Fruit fly (Drosophila melanogaster) whole organism, prepupa: Measurements from ENCODE around the gene CG33688.
A peak's percentile ranks its signal among the peaks of the same experiment; 100 is the strongest.

Experiments used
- CG10631 ChIP-seq: fragments of 200-800 bp; sonication (Bioruptor generic); optimal IDR thresholded peaks from 2 replicates; lab custom pipeline; 2016; ENCODE audit warnings: missing biosample characterization, missing genetic modification characterization
- CG10669 ChIP-seq: fragments of 200-800 bp; sonication (Bioruptor generic); optimal IDR thresholded peaks from 3 replicates; lab custom pipeline; 2018; ENCODE audit warnings: missing biosample characterization, mild to moderate bottlenecking, missing genetic modification characterization, moderate library complexity
- CG11294 ChIP-seq: fragments of 200-800 bp; sonication (Bioruptor generic); IDR thresholded peaks from 2 replicates; pipeline ENCODE4 v1.3.6; 2022; ENCODE audit warnings: missing biosample characterization, missing genetic modification characterization
- CG11762 ChIP-seq: fragments of 200-800 bp; sonication (Bioruptor generic); optimal IDR thresholded peaks from 3 replicates; lab custom pipeline; 2016; ENCODE audit warnings: missing biosample characterization, missing genetic modification characterization; ENCODE audit not compliant: insufficient read depth
- CG11902 ChIP-seq: fragments of 200-800 bp; sonication (Bioruptor generic); optimal IDR thresholded peaks from 3 replicates; lab custom pipeline; 2016; ENCODE audit warnings: missing biosample characterization, missing genetic modification characterization
- CG15336 ChIP-seq: fragments of 200-800 bp; sonication (Bioruptor generic); IDR thresholded peaks from 2 replicates; pipeline ENCODE4 v1.3.6; 2022; ENCODE audit warnings: missing biosample characterization, missing genetic modification characterization
- CG16779 ChIP-seq: fragments of 200-800 bp; sonication (Bioruptor generic); optimal IDR thresholded peaks from 3 replicates; lab custom pipeline; 2017; ENCODE audit warnings: missing biosample characterization, mild to moderate bottlenecking, missing genetic modification characterization
- CG3032 ChIP-seq: fragments of 200-800 bp; optimal IDR thresholded peaks from 2 replicates; lab custom pipeline; 2019; ENCODE audit warnings: missing biosample characterization, mild to moderate bottlenecking, missing genetic modification characterization, moderate library complexity
- CG31627 ChIP-seq: fragments of 200-800 bp; sonication (Bioruptor generic); optimal IDR thresholded peaks from 3 replicates; lab custom pipeline; 2016; ENCODE audit warnings: missing biosample characterization, missing genetic modification characterization
- CG32006 ChIP-seq: fragments of 200-800 bp; sonication (Bioruptor generic); optimal IDR thresholded peaks from 3 replicates; lab custom pipeline; 2017; ENCODE audit warnings: missing biosample characterization, mild to moderate bottlenecking, missing genetic modification characterization
- CG34406 ChIP-seq: fragments of 200-800 bp; sonication (Bioruptor generic); optimal IDR thresholded peaks from 3 replicates; lab custom pipeline; 2016; ENCODE audit warnings: missing biosample characterization, missing genetic modification characterization
- CG3919 ChIP-seq: fragments of 200-800 bp; sonication (Bioruptor generic); optimal IDR thresholded peaks from 3 replicates; lab custom pipeline; 2016; ENCODE audit warnings: missing biosample characterization, missing genetic modification characterization
- CG4318 ChIP-seq: fragments of 200-800 bp; sonication (Bioruptor generic); optimal IDR thresholded peaks from 3 replicates; lab custom pipeline; 2017; ENCODE audit warnings: missing biosample characterization, mild to moderate bottlenecking, missing genetic modification characterization
- CG6163 ChIP-seq: fragments of 200-800 bp; sonication (Bioruptor generic); IDR thresholded peaks from 3 replicates; pipeline ENCODE4 v1.3.6; 2022; ENCODE audit warnings: missing biosample characterization, missing genetic modification characterization
- CG6276 ChIP-seq: fragments of 200-800 bp; sonication (Bioruptor generic); optimal IDR thresholded peaks from 2 replicates; lab custom pipeline; 2017; ENCODE audit warnings: missing biosample characterization, mild to moderate bottlenecking, missing genetic modification characterization
- CG6792 ChIP-seq: fragments of 200-800 bp; sonication (Bioruptor generic); optimal IDR thresholded peaks from 3 replicates; lab custom pipeline; 2016; ENCODE audit warnings: missing biosample characterization, missing genetic modification characterization
- CG6808 ChIP-seq: fragments of 200-800 bp; sonication (Bioruptor generic); optimal IDR thresholded peaks from 3 replicates; lab custom pipeline; 2017; ENCODE audit warnings: missing biosample characterization, missing genetic modification characterization, mild to moderate bottlenecking, moderate library complexity, missing genetic modification reagents
- CG6854 ChIP-seq: fragments of 200-800 bp; sonication (Bioruptor generic); optimal IDR thresholded peaks from 2 replicates; lab custom pipeline; 2017; ENCODE audit warnings: missing biosample characterization, mild to moderate bottlenecking, missing genetic modification characterization
- CG7368 ChIP-seq: fragments of 200-800 bp; sonication (Bioruptor generic); optimal IDR thresholded peaks from 3 replicates; lab custom pipeline; 2016; ENCODE audit warnings: missing biosample characterization, missing genetic modification characterization
- CG8319 ChIP-seq: fragments of 200-800 bp; sonication (Bioruptor generic); optimal IDR thresholded peaks from 3 replicates; lab custom pipeline; 2016; ENCODE audit warnings: missing biosample characterization, missing genetic modification characterization
- CG8632 ChIP-seq: fragments of 200-800 bp; sonication (Bioruptor generic); optimal IDR thresholded peaks from 3 replicates; lab custom pipeline; 2016; ENCODE audit warnings: missing biosample characterization, missing genetic modification characterization
- Eip78C ChIP-seq: fragments of 200-800 bp; sonication (Bioruptor generic); peaks from one replicate; lab custom pipeline; 2016; ENCODE audit warnings: missing biosample characterization, missing genetic modification characterization
- Eip93F ChIP-seq: fragments of 200-800 bp; sonication (Bioruptor generic); optimal IDR thresholded peaks from 2 replicates; lab custom pipeline; 2016; ENCODE audit warnings: missing biosample characterization, mild to moderate bottlenecking, missing genetic modification characterization
- Ets96B ChIP-seq: fragments of 200-800 bp; optimal IDR thresholded peaks from 2 replicates; lab custom pipeline; 2019; ENCODE audit warnings: missing biosample characterization, mild to moderate bottlenecking, missing genetic modification characterization, moderate library complexity
- Gug ChIP-seq: fragments of 200-800 bp; sonication (Bioruptor generic); IDR thresholded peaks from 2 replicates; pipeline ENCODE4 v1.3.6; 2022; ENCODE audit warnings: missing biosample characterization, missing genetic modification characterization
- Hr38 ChIP-seq: sonication (Bioruptor generic); optimal IDR thresholded peaks from 2 replicates; lab custom pipeline; 2016; ENCODE audit warnings: missing biosample characterization, missing genetic modification characterization
- Hr39 ChIP-seq: fragments of 200-800 bp; sonication (Bioruptor generic); optimal IDR thresholded peaks from 2 replicates; lab custom pipeline; 2016; ENCODE audit warnings: missing biosample characterization, missing genetic modification characterization
- Hr4 ChIP-seq: fragments of 200-800 bp; sonication (Bioruptor generic); optimal IDR thresholded peaks from 3 replicates; lab custom pipeline; 2016; ENCODE audit warnings: missing biosample characterization, missing genetic modification characterization
- Lpt ChIP-seq: fragments of 200-800 bp; sonication (Bioruptor generic); optimal IDR thresholded peaks from 3 replicates; lab custom pipeline; 2016; ENCODE audit warnings: missing biosample characterization, missing genetic modification characterization
- OdsH ChIP-seq: fragments of 200-800 bp; sonication (Bioruptor generic); optimal IDR thresholded peaks from 3 replicates; lab custom pipeline; 2016; ENCODE audit warnings: missing biosample characterization, missing genetic modification characterization
- Smox ChIP-seq: fragments of 200-800 bp; sonication (Bioruptor generic); optimal IDR thresholded peaks from 3 replicates; lab custom pipeline; 2016; ENCODE audit warnings: missing biosample characterization, missing genetic modification characterization
- Sox102F ChIP-seq: fragments of 200-800 bp; sonication (Bioruptor generic); optimal IDR thresholded peaks from 2 replicates; lab custom pipeline; 2016; ENCODE audit warnings: missing biosample characterization, mild to moderate bottlenecking, missing genetic modification characterization
- Sox15 ChIP-seq: fragments of 200-800 bp; sonication (Bioruptor generic); optimal IDR thresholded peaks from 3 replicates; lab custom pipeline; 2016; ENCODE audit warnings: missing biosample characterization, missing genetic modification characterization
- achi ChIP-seq: fragments of 200-800 bp; sonication (Bioruptor generic); optimal IDR thresholded peaks from 3 replicates; lab custom pipeline; 2016; ENCODE audit warnings: missing biosample characterization, missing genetic modification characterization
- acj6 ChIP-seq: fragments of 200-800 bp; sonication (Bioruptor generic); optimal IDR thresholded peaks from 3 replicates; lab custom pipeline; 2016; ENCODE audit warnings: missing biosample characterization, missing genetic modification characterization
- cyc ChIP-seq: fragments of 200-800 bp; sonication (Bioruptor generic); optimal IDR thresholded peaks from 3 replicates; lab custom pipeline; 2016; ENCODE audit warnings: missing biosample characterization, missing genetic modification characterization
- dac ChIP-seq: fragments of 200-800 bp; sonication (Bioruptor generic); optimal IDR thresholded peaks from 2 replicates; lab custom pipeline; 2017; ENCODE audit warnings: missing biosample characterization, mild to moderate bottlenecking, missing genetic modification characterization
- dsx ChIP-seq: fragments of 200-800 bp; optimal IDR thresholded peaks from 3 replicates; lab custom pipeline; 2019; ENCODE audit warnings: missing biosample characterization, mild to moderate bottlenecking, missing genetic modification characterization, moderate library complexity; ENCODE audit not compliant: poor library complexity, severe bottlenecking
- eg ChIP-seq: fragments of 200-800 bp; sonication (Bioruptor generic); IDR thresholded peaks from 3 replicates; pipeline ENCODE4 v1.3.6; 2022; ENCODE audit warnings: missing biosample characterization, missing genetic modification characterization
- esn ChIP-seq: fragments of 200-800 bp; sonication (Bioruptor generic); optimal IDR thresholded peaks from 2 replicates; lab custom pipeline; 2016; ENCODE audit warnings: missing biosample characterization, mild to moderate bottlenecking, missing genetic modification characterization, moderate library complexity
- fd59A ChIP-seq: fragments of 200-800 bp; sonication (Bioruptor generic); optimal IDR thresholded peaks from 2 replicates; lab custom pipeline; 2017; ENCODE audit warnings: missing biosample characterization, mild to moderate bottlenecking, missing genetic modification characterization, missing genetic modification reagents
- fd85E ChIP-seq: fragments of 200-800 bp; sonication (Bioruptor generic); optimal IDR thresholded peaks from 3 replicates; lab custom pipeline; 2016; ENCODE audit warnings: missing biosample characterization, missing genetic modification characterization
- fkh ChIP-seq: fragments of 200-800 bp; sonication (Bioruptor generic); optimal IDR thresholded peaks from 3 replicates; lab custom pipeline; 2017; ENCODE audit warnings: missing biosample characterization, mild to moderate bottlenecking, missing genetic modification characterization, moderate library complexity
- lz ChIP-seq: fragments of 200-800 bp; sonication (Bioruptor generic); optimal IDR thresholded peaks from 3 replicates; lab custom pipeline; 2016; ENCODE audit warnings: missing biosample characterization, missing genetic modification characterization
- net ChIP-seq: fragments of 200-800 bp; sonication (Bioruptor generic); optimal IDR thresholded peaks from 3 replicates; lab custom pipeline; 2016; ENCODE audit warnings: missing biosample characterization, missing genetic modification characterization
- pdm3 ChIP-seq: fragments of 200-800 bp; sonication (Bioruptor generic); optimal IDR thresholded peaks from 3 replicates; lab custom pipeline; 2016; ENCODE audit warnings: missing biosample characterization, missing genetic modification characterization
- salr ChIP-seq, 2 experiments: fragments of 200-800 bp; sonication (Bioruptor generic); optimal IDR thresholded peaks; 3 replicates each; lab custom pipeline; 2016 to 2018; ENCODE audit warnings: missing biosample characterization in 2 of 2, missing genetic modification characterization in 2 of 2, mild to moderate bottlenecking in 1 of 2
- spab ChIP-seq: fragments of 200-800 bp; sonication (Bioruptor generic); optimal IDR thresholded peaks from 2 replicates; lab custom pipeline; 2017; ENCODE audit warnings: missing biosample characterization, mild to moderate bottlenecking, missing genetic modification characterization, missing genetic modification reagents
- ss ChIP-seq, 2 experiments: fragments of 200-800 bp; sonication (Bioruptor generic); optimal IDR thresholded peaks; 2 replicates in 1 of 2; 3 replicates in 1 of 2; lab custom pipeline; 2017 to 2018; ENCODE audit warnings: mild to moderate bottlenecking in 2 of 2, missing biosample characterization in 2 of 2, missing genetic modification characterization in 2 of 2, moderate library complexity in 1 of 2
- svp ChIP-seq: fragments of 200-800 bp; sonication (Bioruptor generic); peaks from one replicate; lab custom pipeline; 2016; ENCODE audit warnings: missing biosample characterization, missing genetic modification characterization
- vri ChIP-seq: fragments of 200-800 bp; sonication (Bioruptor generic); optimal IDR thresholded peaks from 3 replicates; lab custom pipeline; 2016; ENCODE audit warnings: missing biosample characterization, mild to moderate bottlenecking, missing genetic modification characterization

CG33688 gene

dm6 chr3L:16208839-16209612 lies 10.0 kb downstream of the CG33688 start:
- TF ChIP-seq eg (GFP tag; lab: Robert Waterston, UW): 0 out of 3 replicates have a peak, but pooled peaks have one; percentile 10
- TF ChIP-seq CG11294 (GFP tag; lab: Robert Waterston, UW): no peak
- TF ChIP-seq CG8319 (GFP tag; lab: Kevin White, UChicago): no peak
- peak; percentile 63 for TF ChIP-seq CG32006 (GFP tag; lab: Kevin White, UChicago)
- TF ChIP-seq fd85E (GFP tag; lab: Kevin White, UChicago): no peak
- no peak for TF ChIP-seq CG16779
- peak; percentile 14 for TF ChIP-seq Sox15 (GFP tag; lab: Kevin White, UChicago)
- TF ChIP-seq pdm3 (GFP tag; lab: Kevin White, UChicago): peak; percentile 28
- peak in 1 of 2 experiments; percentile 30 for TF ChIP-seq ss (GFP tag; optimal IDR thresholded peaks at IDR 0.05; lab: Kevin White, UChicago)
- no peak for TF ChIP-seq fkh (GFP tag; lab: Kevin White, UChicago)
- TF ChIP-seq Hr39 (GFP tag; lab: Kevin White, UChicago): no peak
- peak; percentile 37 for TF ChIP-seq acj6 (GFP tag; lab: Kevin White, UChicago)
- TF ChIP-seq CG11762: peak; percentile 5
- TF ChIP-seq Sox102F (GFP tag; lab: Kevin White, UChicago): peak; percentile 21
- TF ChIP-seq cyc (GFP tag; lab: Kevin White, UChicago): peak; percentile 2
- TF ChIP-seq CG15336 (GFP tag; lab: Robert Waterston, UW): no peak
- peak; percentile 24 for TF ChIP-seq CG6792
- TF ChIP-seq achi: no peak
- TF ChIP-seq dac (GFP tag; lab: Kevin White, UChicago): no peak
- no peak for TF ChIP-seq spab (GFP tag; lab: Kevin White, UChicago)
- TF ChIP-seq net (GFP tag; lab: Kevin White, UChicago): no peak
- no peak for TF ChIP-seq Gug (GFP tag; lab: Robert Waterston, UW)
- no peak for TF ChIP-seq dsx (GFP tag; lab: Kevin White, UChicago)
- TF ChIP-seq CG10669 (GFP tag; lab: Kevin White, UChicago): no peak
- TF ChIP-seq Lpt (GFP tag; lab: Kevin White, UChicago): no peak
- TF ChIP-seq Eip78C (GFP tag; lab: Kevin White, UChicago): peak; percentile 78
- TF ChIP-seq Smox: no peak
- peak; percentile 37 for TF ChIP-seq OdsH (GFP tag; lab: Kevin White, UChicago)
- peak; percentile 34 for TF ChIP-seq esn (GFP tag; lab: Kevin White, UChicago)
- TF ChIP-seq CG3032: peak; percentile 57
- TF ChIP-seq Eip93F (GFP tag; lab: Kevin White, UChicago): no peak
- peak; percentile 27 for TF ChIP-seq CG4318 (GFP tag; lab: Kevin White, UChicago)
- TF ChIP-seq CG31627 (GFP tag; lab: Kevin White, UChicago): peak; percentile 13
- peak; percentile 0 for TF ChIP-seq lz (GFP tag; lab: Kevin White, UChicago)
- TF ChIP-seq Ets96B: peak; percentile 28
- peak; percentile 38 for TF ChIP-seq CG34406 (GFP tag; lab: Kevin White, UChicago)
- TF ChIP-seq CG11902 (GFP tag; lab: Kevin White, UChicago): no peak
- no peak for TF ChIP-seq Hr38
- TF ChIP-seq CG3919 (GFP tag; lab: Kevin White, UChicago): peak; percentile 58
- peak; percentile 37 for TF ChIP-seq CG10631
- TF ChIP-seq CG7368 (GFP tag; lab: Kevin White, UChicago): no peak
- no peak for TF ChIP-seq Hr4
- peak; percentile 94 for TF ChIP-seq svp
- TF ChIP-seq CG6163: no peak
- no peak for TF ChIP-seq vri (GFP tag; lab: Kevin White, UChicago)
- no peak for TF ChIP-seq salr (GFP tag; optimal IDR thresholded peaks at IDR 0.05; lab: Kevin White, UChicago)
- peak; percentile 23 for TF ChIP-seq CG6854
- no peak for TF ChIP-seq CG6276 (GFP tag; lab: Kevin White, UChicago)
- no peak for TF ChIP-seq CG8632 (GFP tag; lab: Kevin White, UChicago)
- TF ChIP-seq CG6808: peak; percentile 14
- peak; percentile 51 for TF ChIP-seq fd59A (GFP tag; lab: Kevin White, UChicago)
